Worm (Caenorhabditis elegans): ENCODE results near the gene gpa-11.

Gene gpa-11

DNA sequence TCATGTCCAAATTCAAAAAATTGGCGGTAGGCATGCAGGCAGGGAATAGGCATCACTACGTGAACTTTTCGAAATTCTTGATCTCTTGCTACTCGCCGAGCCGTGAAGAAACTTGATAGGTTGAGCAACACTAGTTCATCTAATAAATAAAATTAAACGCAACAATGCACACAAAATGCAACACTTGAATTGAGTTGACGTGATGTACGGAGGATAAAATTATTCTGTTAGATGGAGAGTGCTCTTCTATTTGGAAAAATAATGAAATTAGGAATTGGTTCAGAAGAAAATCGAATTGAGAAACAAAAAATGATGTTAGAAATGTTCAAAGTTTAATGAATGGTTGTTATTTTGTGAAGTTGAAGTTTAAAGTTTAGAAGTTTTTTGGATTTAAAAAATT, 29.9 kb downstream of the gpa-11 start:
- TF ChIP-seq fkh-10 (GFP tag; optimal IDR thresholded peaks at IDR 0.05) = peak; percentile 9
- TF ChIP-seq fkh-2 (tag; optimal IDR thresholded peaks at IDR 0.05) = no peak

DNA sequence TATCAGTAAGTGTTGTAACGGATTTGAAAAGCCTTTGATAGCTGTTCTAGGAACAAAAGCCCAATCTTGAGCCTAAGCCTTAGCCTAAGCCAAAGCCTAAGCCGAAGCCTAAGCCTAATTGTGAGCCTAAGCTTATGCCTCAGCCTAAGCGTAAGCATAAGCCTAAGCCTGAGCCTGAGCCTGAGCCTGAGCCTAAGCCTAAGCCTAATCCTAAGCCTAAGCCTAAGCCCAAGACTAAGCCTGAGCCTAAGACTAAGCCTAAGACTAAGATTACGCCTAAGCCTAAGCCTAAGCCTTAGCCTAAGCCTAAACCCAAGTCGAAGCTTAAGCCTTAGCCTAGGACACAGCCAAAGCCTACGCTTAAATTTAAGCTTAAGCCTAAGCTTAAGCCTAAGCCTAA, 30.6 kb downstream of the gpa-11 start:
- TF ChIP-seq R02D3.7 (tag; optimal IDR thresholded peaks at IDR 0.05) (no peak), mml-1 (tag; optimal IDR thresholded peaks at IDR 0.05) (no peak), nhr-12 (tag; optimal IDR thresholded peaks at IDR 0.05) (no peak), nhr-23 (tag; optimal IDR thresholded peaks at IDR 0.05) (no peak), nhr-11 (tag; optimal IDR thresholded peaks at IDR 0.05) (no peak), ceh-28 (tag; optimal IDR thresholded peaks at IDR 0.05) (no peak), unc-39 (tag; optimal IDR thresholded peaks at IDR 0.05) (no peak), mdl-1 (tag; optimal IDR thresholded peaks at IDR 0.05) (no peak), tbx-2 (tag; optimal IDR thresholded peaks at IDR 0.05) (no peak), eor-1 (tag; optimal IDR thresholded peaks at IDR 0.05) (no peak), ztf-11 (tag; optimal IDR thresholded peaks at IDR 0.05) (no peak), snpc-4 (tag; optimal IDR thresholded peaks at IDR 0.05) (no peak), pha-4 (tag; optimal IDR thresholded peaks at IDR 0.05) (no peak), nfya-1 (tag; optimal IDR thresholded peaks at IDR 0.05; ENCODE audit: insufficient read depth) (no peak), nhr-77 (tag; optimal IDR thresholded peaks at IDR 0.05) (no peak), skn-1 (tag; optimal IDR thresholded peaks at IDR 0.05) (no peak), ztf-4 (tag; optimal IDR thresholded peaks at IDR 0.05) (no peak), ceh-9 (tag; optimal IDR thresholded peaks at IDR 0.05) (no peak), nhr-25 (tag; optimal IDR thresholded peaks at IDR 0.05) (no peak)

DNA sequence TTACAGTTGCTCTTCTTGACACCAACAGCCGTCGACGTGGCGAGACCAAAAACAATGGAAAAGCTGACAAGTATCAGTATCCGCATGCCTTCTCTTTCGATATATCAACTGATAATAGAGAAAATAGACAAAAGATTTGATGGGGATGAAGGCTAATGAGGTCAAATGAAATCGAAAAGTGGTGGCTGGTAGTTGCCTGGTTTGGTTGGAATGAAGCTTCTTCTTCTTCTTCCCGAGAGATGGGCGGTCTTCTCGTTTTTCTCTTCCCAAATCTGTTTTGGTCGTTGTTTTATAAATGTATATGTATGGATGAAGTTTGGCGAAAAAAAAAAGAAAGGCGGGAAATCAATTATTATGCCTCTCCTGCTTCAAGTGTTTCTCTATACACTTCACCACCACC, 34.7 kb downstream of the gpa-11 start, which contains the start of gene C01F1.5:
Gene C01F1.5, minus strand, starts transcription at position 103 of the 400 bp plus-strand sequence.
- no peak for TF ChIP-seq aly-2 (tag; optimal IDR thresholded peaks at IDR 0.05)
- TF ChIP-seq nhr-25 (tag; optimal IDR thresholded peaks at IDR 0.05) = no peak
- no peak for TF ChIP-seq lin-39 (tag; optimal IDR thresholded peaks at IDR 0.05)
- TF ChIP-seq nhr-67 (tag; optimal IDR thresholded peaks at IDR 0.05) = no peak
- TF ChIP-seq ZK546.5 (tag; optimal IDR thresholded peaks at IDR 0.05) = no peak
- no peak for TF ChIP-seq egl-5 (tag; optimal IDR thresholded peaks at IDR 0.05)
- no peak for TF ChIP-seq eor-1 (tag; optimal IDR thresholded peaks at IDR 0.05)
- TF ChIP-seq nhr-11 (tag; optimal IDR thresholded peaks at IDR 0.05) = no peak

- TF ChIP-seq nfya-1 (tag; optimal IDR thresholded peaks at IDR 0.05; ENCODE audit: insufficient read depth) (peak; percentile 88), nhr-28 (tag; optimal IDR thresholded peaks at IDR 0.05) (no peak)
These were observed 37.6 kb downstream of the gpa-11 start for ce11 chrII:4284305-4285193.

ce11 chrII:4286921-4287320, 39.9 kb downstream of the gpa-11 start:
- TF ChIP-seq nfya-1 (tag; optimal IDR thresholded peaks at IDR 0.05; ENCODE audit: insufficient read depth) = peak; percentile 89
- TF ChIP-seq ceh-16 (tag; optimal IDR thresholded peaks at IDR 0.05) = no peak
- no peak for TF ChIP-seq fkh-2 (tag; optimal IDR thresholded peaks at IDR 0.05)

DNA sequence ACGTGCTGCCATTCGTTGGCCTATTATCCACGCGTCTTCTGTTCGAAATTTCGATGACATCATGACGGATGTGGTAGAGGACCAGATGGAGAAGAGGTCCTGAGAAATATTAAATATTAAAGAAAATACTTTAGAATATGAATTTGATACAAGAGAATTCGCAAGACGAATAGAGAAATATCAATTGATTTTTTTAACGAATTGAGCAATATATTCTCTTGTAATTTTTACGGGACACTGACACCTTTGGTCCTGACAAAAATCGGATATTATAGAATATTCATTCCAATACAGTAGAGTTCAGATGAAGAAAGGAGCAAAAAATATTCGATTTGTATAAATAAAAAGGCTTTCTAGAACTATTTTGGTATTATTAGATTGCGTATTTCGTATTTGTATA, 41.1 kb downstream of the gpa-11 start, which contains the start of gene C01F1.6:
Gene C01F1.6, minus strand, starts transcription at position 101 of the 400 bp plus-strand sequence.
- no peak for TF ChIP-seq egl-5 (tag; optimal IDR thresholded peaks at IDR 0.05)
- no peak for TF ChIP-seq sea-2 (GFP tag; optimal IDR thresholded peaks at IDR 0.05)
- TF ChIP-seq ceh-28 (tag; optimal IDR thresholded peaks at IDR 0.05) = no peak
- TF ChIP-seq egl-27 (tag; optimal IDR thresholded peaks at IDR 0.05) = no peak
- no peak for TF ChIP-seq ceh-82 (tag; optimal IDR thresholded peaks at IDR 0.05)
- no peak for TF ChIP-seq nhr-12 (tag; optimal IDR thresholded peaks at IDR 0.05)
- TF ChIP-seq hmg-11 (tag; optimal IDR thresholded peaks at IDR 0.05) = no peak
- TF ChIP-seq snpc-4 (tag; optimal IDR thresholded peaks at IDR 0.05) = no peak
- no peak for TF ChIP-seq R02D3.7 (tag; optimal IDR thresholded peaks at IDR 0.05)
- TF ChIP-seq lin-15B (tag; optimal IDR thresholded peaks at IDR 0.05) = no peak
- no peak for TF ChIP-seq elt-1 (tag; optimal IDR thresholded peaks at IDR 0.05)
- no peak for TF ChIP-seq nfya-1 (tag; optimal IDR thresholded peaks at IDR 0.05; ENCODE audit: insufficient read depth)
- TF ChIP-seq ceh-16 (tag; optimal IDR thresholded peaks at IDR 0.05) = no peak
- TF ChIP-seq nhr-67 (tag; optimal IDR thresholded peaks at IDR 0.05) = no peak
- no peak for TF ChIP-seq pqm-1 (tag; optimal IDR thresholded peaks at IDR 0.05)

All from whole organism, L3 larva.